Worm (Caenorhabditis elegans): Measurements from ENCODE around the gene lipl-4.

The lipl-4 gene

DNA sequence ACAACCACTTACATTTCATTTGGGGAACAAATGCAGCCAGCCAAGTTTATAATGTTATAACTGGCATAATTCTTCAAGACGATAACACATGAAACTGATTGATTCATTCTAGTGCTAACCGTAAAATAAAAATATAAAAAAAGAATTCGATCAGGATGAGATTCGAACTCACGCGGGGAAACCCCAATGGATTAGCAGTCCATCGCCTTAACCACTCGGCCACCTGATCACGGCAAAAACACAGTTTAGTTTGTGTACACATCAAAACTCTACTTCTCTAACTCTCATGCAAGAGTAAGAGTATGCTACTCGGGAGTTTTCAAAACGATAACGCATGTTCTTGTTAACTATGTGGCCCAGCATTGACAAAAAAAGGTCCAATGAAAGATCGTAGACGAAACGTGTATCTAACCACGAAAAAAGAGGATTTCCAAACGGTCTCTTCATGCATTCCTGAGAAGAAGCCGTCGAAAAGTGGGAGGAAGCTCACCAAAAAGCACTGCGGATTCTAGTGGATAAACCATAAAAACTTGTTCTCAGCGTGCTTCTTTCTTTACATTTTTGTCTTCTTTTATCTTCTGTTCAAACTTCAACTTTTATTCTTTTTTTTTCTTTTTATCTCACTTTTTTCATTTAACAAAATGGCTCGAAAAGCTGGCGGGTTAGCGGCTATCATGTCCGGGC lies 1.9 kb downstream of the lipl-4 start, which contains the start of gene twk-10 (continued):
- TF ChIP-seq atf-7 (tag; optimal IDR thresholded peaks at IDR 0.05) (no peak), lin-54 (GFP tag; optimal IDR thresholded peaks at IDR 0.05) (peak; percentile 51), tlf-1 (GFP tag; optimal IDR thresholded peaks at IDR 0.05) (no peak), sea-2 (GFP tag; IDR thresholded peaks at IDR 0.05) (no peak), hlh-12 (tag; optimal IDR thresholded peaks at IDR 0.05) (no peak), nhr-27 (tag; optimal IDR thresholded peaks at IDR 0.05) (no peak), bed-2 (GFP tag; IDR thresholded peaks at IDR 0.05) (no peak), nhr-90 (tag; optimal IDR thresholded peaks at IDR 0.05) (peak; percentile 78), F39B2.1 (GFP tag; IDR thresholded peaks at IDR 0.05) (no peak), sdz-38 (tag; optimal IDR thresholded peaks at IDR 0.05) (no peak), K11D2.4 (GFP tag; IDR thresholded peaks at IDR 0.05) (no peak), madf-10 (tag; optimal IDR thresholded peaks at IDR 0.05) (no peak), hsf-1 (GFP tag; IDR thresholded peaks at IDR 0.05) (no peak), him-1 (tag; optimal IDR thresholded peaks at IDR 0.05) (peak; percentile 75), aptf-3 (GFP tag; IDR thresholded peaks at IDR 0.05) (no peak), ztf-6 (GFP tag; IDR thresholded peaks at IDR 0.05) (no peak), Y53G8AR.9 (GFP tag; conservative IDR thresholded peaks at IDR 0.05) (no peak), ztf-18 (tag; optimal IDR thresholded peaks at IDR 0.05) (peak; percentile 56), lsl-1 (GFP tag; optimal IDR thresholded peaks at IDR 0.05) (peak; percentile 7), zim-3 (tag; optimal IDR thresholded peaks at IDR 0.05) (no peak), B0035.1 (tag; optimal IDR thresholded peaks at IDR 0.05) (peak; percentile 15), bed-1 (GFP tag; IDR thresholded peaks at IDR 0.05) (no peak), dpl-1 (GFP tag; optimal IDR thresholded peaks at IDR 0.05) (no peak), snpc-1.1 (tag; optimal IDR thresholded peaks at IDR 0.05; ENCODE audit: insufficient read depth) (no peak), mxl-1 (tag; optimal IDR thresholded peaks at IDR 0.05) (no peak), nfyb-1 (GFP tag; IDR thresholded peaks at IDR 0.05) (peak; percentile 73; the same call in 1 of the 2 replicates), hmg-20 (GFP tag; IDR thresholded peaks at IDR 0.05) (no peak), chd-7 (tag; optimal IDR thresholded peaks at IDR 0.05) (no peak), F57A8.1 (GFP tag; optimal IDR thresholded peaks at IDR 0.05) (peak; percentile 50), pha-4 (tag; optimal IDR thresholded peaks at IDR 0.05) (no peak), mes-4 (tag; optimal IDR thresholded peaks at IDR 0.05) (peak; percentile 18), tbx-9 (tag; optimal IDR thresholded peaks at IDR 0.05; ENCODE audit: borderline replicate concordance) (no peak), K12H6.12 (tag; optimal IDR thresholded peaks at IDR 0.05) (no peak), xnd-1 (tag; optimal IDR thresholded peaks at IDR 0.05) (no peak), B0019.2 (GFP tag; conservative IDR thresholded peaks at IDR 0.05) (no peak), F22D6.2 (tag; optimal IDR thresholded peaks at IDR 0.05) (no peak), let-607 (tag; optimal IDR thresholded peaks at IDR 0.05) (peak in 1 of 2 experiments; percentile 42), fkh-3 (tag; optimal IDR thresholded peaks at IDR 0.05) (no peak), rec-8 (tag; optimal IDR thresholded peaks at IDR 0.05) (peak in 1 of 2 experiments; percentile 73), pbrm-1 (GFP tag; IDR thresholded peaks at IDR 0.05) (peak; percentile 52; the same call in 1 of the 2 replicates), C06A6.2 (GFP tag; conservative IDR thresholded peaks at IDR 0.05) (no peak), lsy-27 (tag; optimal IDR thresholded peaks at IDR 0.05; ENCODE audit: borderline replicate concordance, insufficient read depth) (peak; percentile 51), aptf-2 (GFP tag; conservative IDR thresholded peaks at IDR 0.05) (no peak), C17E4.6 (GFP tag; IDR thresholded peaks at IDR 0.05) (no peak), ceh-91 (GFP tag; IDR thresholded peaks at IDR 0.05) (no peak), attf-5 (GFP tag; optimal IDR thresholded peaks at IDR 0.05) (peak; percentile 53), ccch-3 (GFP tag; optimal IDR thresholded peaks at IDR 0.05) (no peak)

All from whole organism, young adult.